Worm (Caenorhabditis elegans) whole organism, late embryonic: ENCODE data around the gene coq-6.

Experiments
- C38D4.7 ChIP-seq: fragments of 200-800 bp; sonication (Bioruptor generic); optimal IDR thresholded peaks from 2 replicates; lab custom pipeline; 2018; ENCODE audit warnings: mild to moderate bottlenecking, missing genetic modification characterization, moderate library complexity, missing compliant biosample characterization
- ahr-1 ChIP-seq: sonication (generic microtip); optimal IDR thresholded peaks from 2 replicates; lab custom pipeline; 2016; ENCODE audit warnings: missing genetic modification characterization, missing compliant biosample characterization
- dve-1 ChIP-seq: sonication (generic microtip); optimal IDR thresholded peaks from 2 replicates; lab custom pipeline; 2017; ENCODE audit warnings: antibody characterized with exemption, mild to moderate bottlenecking, missing genetic modification characterization, missing compliant biosample characterization
- elt-2 ChIP-seq: sonication (generic microtip); optimal IDR thresholded peaks from 2 replicates; lab custom pipeline; 2016; ENCODE audit warnings: missing genetic modification reagents, missing genetic modification characterization, missing compliant biosample characterization
- fkh-10 ChIP-seq: fragments of 150-350 bp; optimal IDR thresholded peaks from 2 replicates; lab custom pipeline; 2014; ENCODE audit warnings: missing biosample characterization, missing genetic modification reagents, missing genetic modification characterization
- lin-11 ChIP-seq: fragments of 200-800 bp; sonication (Bioruptor generic); optimal IDR thresholded peaks from 2 replicates; lab custom pipeline; 2018; ENCODE audit warnings: mild to moderate bottlenecking, missing genetic modification characterization, missing compliant biosample characterization
- nfya-1 ChIP-seq: sonication (generic microtip); optimal IDR thresholded peaks from 2 replicates; lab custom pipeline; 2017; ENCODE audit warnings: missing genetic modification characterization, mild to moderate bottlenecking, missing compliant biosample characterization, antibody characterized with exemption, moderate library complexity
- nhr-11 ChIP-seq: fragments of 150-350 bp; optimal IDR thresholded peaks from 2 replicates; lab custom pipeline; 2014; ENCODE audit warnings: missing biosample characterization, missing genetic modification characterization
- pha-4 ChIP-seq: fragments of 150-350 bp; optimal IDR thresholded peaks from 2 replicates; lab custom pipeline; 2018; ENCODE audit warnings: missing biosample characterization, missing genetic modification reagents, missing genetic modification characterization
- pqm-1 ChIP-seq: sonication (generic microtip); optimal IDR thresholded peaks from 2 replicates; lab custom pipeline; 2016; ENCODE audit warnings: missing genetic modification characterization, missing compliant biosample characterization
- syd-9 ChIP-seq: sonication (generic microtip); optimal IDR thresholded peaks from 2 replicates; lab custom pipeline; 2016; ENCODE audit warnings: mild to moderate bottlenecking, missing genetic modification characterization, moderate library complexity, missing compliant biosample characterization
- tbx-2 ChIP-seq: sonication (generic microtip); optimal IDR thresholded peaks from 2 replicates; lab custom pipeline; 2016; ENCODE audit warnings: missing genetic modification characterization, missing compliant biosample characterization
- unc-55 ChIP-seq: sonication (generic microtip); optimal IDR thresholded peaks from 2 replicates; lab custom pipeline; 2017; ENCODE audit warnings: missing biosample characterization, missing genetic modification reagents, missing genetic modification characterization

DNA sequence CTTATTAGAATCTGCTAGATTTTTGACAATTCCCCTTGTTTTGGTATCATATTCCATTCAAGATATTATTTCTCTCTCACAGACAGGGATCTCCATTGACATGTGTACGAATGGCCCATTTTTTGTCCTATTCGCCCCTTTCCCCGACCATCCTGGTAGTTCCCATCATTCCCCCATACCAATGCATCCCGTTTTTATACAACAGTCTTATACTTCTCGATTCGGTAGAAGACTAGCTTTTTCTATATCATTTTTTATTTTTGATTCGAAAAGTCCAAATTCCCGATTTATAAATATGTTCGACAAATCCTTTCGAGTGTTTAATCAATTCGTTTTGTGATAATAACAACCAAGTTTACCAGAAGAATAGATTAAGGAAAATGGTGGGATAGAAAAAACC, 9.7 kb upstream of the coq-6 start:
- TF ChIP-seq ahr-1 (tag; lab: Kevin White, UChicago) (no peak), syd-9 (tag; lab: Kevin White, UChicago) (no peak), tbx-2 (tag; lab: Kevin White, UChicago) (no peak), unc-55 (no peak), elt-2 (tag; lab: Kevin White, UChicago) (no peak), C38D4.7 (GFP tag; lab: Kevin White, UChicago) (no peak), nfya-1 (tag; lab: Kevin White, UChicago) (no peak), pqm-1 (no peak), pha-4 (tag; lab: Kevin White, UChicago) (no peak), dve-1 (tag; lab: Kevin White, UChicago) (no peak), nhr-11 (tag; lab: Kevin White, UChicago) (no peak), fkh-10 (no peak), lin-11 (tag; lab: Kevin White, UChicago) (no peak)
